Worm (Caenorhabditis elegans): ENCODE measurements around the gene ttr-1.

The ttr-1 gene

ce11 chrIII:9928777-9929176, at the start of gene ttr-1:
Gene ttr-1, plus strand, starts transcription at chrIII:9929077.
- TF ChIP-seq nhr-11 (tag; optimal IDR thresholded peaks at IDR 0.05) (no peak), snpc-4 (tag; optimal IDR thresholded peaks at IDR 0.05) (no peak), lin-39 (tag; optimal IDR thresholded peaks at IDR 0.05) (no peak), nhr-43 (tag; optimal IDR thresholded peaks at IDR 0.05; ENCODE audit: poor library complexity, severe bottlenecking) (no peak), unc-62 (GFP tag; optimal IDR thresholded peaks at IDR 0.05) (no peak), lin-15B (tag; optimal IDR thresholded peaks at IDR 0.05) (no peak), elt-2 (tag; optimal IDR thresholded peaks at IDR 0.05) (no peak), ceh-9 (tag; optimal IDR thresholded peaks at IDR 0.05) (no peak), aly-2 (tag; optimal IDR thresholded peaks at IDR 0.05) (no peak), egl-27 (tag; optimal IDR thresholded peaks at IDR 0.05) (no peak), nhr-12 (tag; optimal IDR thresholded peaks at IDR 0.05) (no peak), tbx-2 (tag; optimal IDR thresholded peaks at IDR 0.05) (no peak)

- TF ChIP-seq lin-15B (tag; optimal IDR thresholded peaks at IDR 0.05), result no peak
- no peak for TF ChIP-seq lsy-12 (tag; optimal IDR thresholded peaks at IDR 0.05)
- TF ChIP-seq egl-5 (tag; optimal IDR thresholded peaks at IDR 0.05), result peak; percentile 32
- TF ChIP-seq nhr-67 (tag; optimal IDR thresholded peaks at IDR 0.05), result no peak
These were observed 43.3 kb upstream of the ttr-1 start for ce11 chrIII:9885609-9886008.

ce11 chrIII:9886323-9886722, 42.6 kb upstream of the ttr-1 start:
- no peak for TF ChIP-seq mdl-1 (tag; optimal IDR thresholded peaks at IDR 0.05)
- TF ChIP-seq jun-1 (tag; optimal IDR thresholded peaks at IDR 0.05), result no peak
- TF ChIP-seq sea-2 (GFP tag; optimal IDR thresholded peaks at IDR 0.05), result no peak
- peak; percentile 36 for TF ChIP-seq fkh-10 (GFP tag; optimal IDR thresholded peaks at IDR 0.05)
- TF ChIP-seq ZK546.5 (tag; optimal IDR thresholded peaks at IDR 0.05), result no peak
- no peak for TF ChIP-seq nhr-25 (tag; optimal IDR thresholded peaks at IDR 0.05)

- TF ChIP-seq nhr-25 (tag; optimal IDR thresholded peaks at IDR 0.05) (no peak), fkh-10 (GFP tag; optimal IDR thresholded peaks at IDR 0.05) (no peak), snpc-4 (tag; optimal IDR thresholded peaks at IDR 0.05) (no peak), R02D3.7 (tag; optimal IDR thresholded peaks at IDR 0.05) (no peak), fos-1 (tag; optimal IDR thresholded peaks at IDR 0.05) (no peak), sea-2 (GFP tag; optimal IDR thresholded peaks at IDR 0.05) (no peak), nhr-23 (tag; optimal IDR thresholded peaks at IDR 0.05) (no peak)
These were observed 37.6 kb upstream of the ttr-1 start, which contains the start of gene alg-4 for ce11 chrIII:9891324-9891723. Gene alg-4, minus strand, starts transcription at chrIII:9891424.

ce11 chrIII:9892855-9893254, 36.0 kb upstream of the ttr-1 start, which contains the start of gene mam-7:
Gene mam-7, plus strand, starts transcription at chrIII:9893155.
- TF ChIP-seq ceh-28 (tag; optimal IDR thresholded peaks at IDR 0.05) (no peak), nhr-23 (tag; optimal IDR thresholded peaks at IDR 0.05) (no peak), fos-1 (tag; optimal IDR thresholded peaks at IDR 0.05) (no peak), nfya-1 (tag; optimal IDR thresholded peaks at IDR 0.05; ENCODE audit: insufficient read depth) (no peak), nhr-43 (tag; optimal IDR thresholded peaks at IDR 0.05; ENCODE audit: poor library complexity, severe bottlenecking) (no peak), nhr-28 (tag; optimal IDR thresholded peaks at IDR 0.05) (no peak), lin-39 (tag; optimal IDR thresholded peaks at IDR 0.05) (no peak), jun-1 (tag; optimal IDR thresholded peaks at IDR 0.05) (no peak), elt-1 (tag; optimal IDR thresholded peaks at IDR 0.05) (no peak), mdl-1 (tag; optimal IDR thresholded peaks at IDR 0.05) (no peak), lsy-12 (tag; optimal IDR thresholded peaks at IDR 0.05) (no peak), elt-2 (tag; optimal IDR thresholded peaks at IDR 0.05) (no peak), R02D3.7 (tag; optimal IDR thresholded peaks at IDR 0.05) (no peak), snpc-4 (tag; optimal IDR thresholded peaks at IDR 0.05) (no peak), fkh-2 (tag; optimal IDR thresholded peaks at IDR 0.05) (no peak), lin-15B (tag; optimal IDR thresholded peaks at IDR 0.05) (no peak), pqm-1 (tag; optimal IDR thresholded peaks at IDR 0.05) (no peak), ama-1 (optimal IDR thresholded peaks at IDR 0.05) (no peak)

ce11 chrIII:9899720-9900119, 29.2 kb upstream of the ttr-1 start:
- TF ChIP-seq ZK546.5 (tag; optimal IDR thresholded peaks at IDR 0.05) (no peak), daf-12 (tag; optimal IDR thresholded peaks at IDR 0.05) (no peak)
